Worm (Caenorhabditis elegans) whole organism, L2 larva: Measurements from ENCODE around the gene ZC513.3.

Source experiments
- C34F6.9 ChIP-seq: fragments of 150-350 bp; optimal IDR thresholded peaks from 2 replicates; lab custom pipeline; 2014; ENCODE audit warnings: missing biosample characterization, missing genetic modification characterization
- F13H6.1 ChIP-seq: sonication (generic microtip); optimal IDR thresholded peaks from 2 replicates; lab custom pipeline; 2016; ENCODE audit warnings: missing genetic modification characterization, missing compliant biosample characterization
- R02D3.7 ChIP-seq: fragments of 150-350 bp; optimal IDR thresholded peaks from 2 replicates; lab custom pipeline; 2014; ENCODE audit warnings: missing biosample characterization, missing genetic modification characterization
- Y55F3AM.14 ChIP-seq: fragments of 200-800 bp; sonication (Bioruptor generic); optimal IDR thresholded peaks from 2 replicates; lab custom pipeline; 2018; ENCODE audit warnings: mild to moderate bottlenecking, missing genetic modification characterization, missing compliant biosample characterization
- ZK546.5 ChIP-seq: sonication (generic microtip); optimal IDR thresholded peaks from 2 replicates; lab custom pipeline; 2017; ENCODE audit warnings: missing biosample characterization, missing genetic modification characterization
- alr-1 ChIP-seq: fragments of 150-350 bp; optimal IDR thresholded peaks from 2 replicates; lab custom pipeline; 2014; ENCODE audit warnings: missing biosample characterization, missing genetic modification characterization
- aly-2 ChIP-seq: fragments of 150-350 bp; optimal IDR thresholded peaks from 2 replicates; lab custom pipeline; 2014; ENCODE audit warnings: missing biosample characterization, missing genetic modification characterization
- ama-1 ChIP-seq: fragments of 150-350 bp; optimal IDR thresholded peaks from 2 replicates; lab custom pipeline; 2018; ENCODE audit warnings: inconsistent platforms
- blmp-1 ChIP-seq: sonication (generic microtip); optimal IDR thresholded peaks from 2 replicates; lab custom pipeline; 2017; ENCODE audit warnings: missing genetic modification characterization, mild to moderate bottlenecking, missing compliant biosample characterization, antibody characterized with exemption, moderate library complexity; ENCODE audit not compliant: insufficient read depth
- ceh-16 ChIP-seq: fragments of 150-350 bp; optimal IDR thresholded peaks from 2 replicates; lab custom pipeline; 2014; ENCODE audit warnings: missing biosample characterization, missing genetic modification characterization
- ceh-82 ChIP-seq: fragments of 150-350 bp; optimal IDR thresholded peaks from 2 replicates; lab custom pipeline; 2014; ENCODE audit warnings: missing biosample characterization, missing genetic modification characterization
- crh-2 ChIP-seq: sonication (generic microtip); optimal IDR thresholded peaks from 2 replicates; lab custom pipeline; 2017; ENCODE audit warnings: missing biosample characterization, missing genetic modification characterization
- dmd-4 ChIP-seq: sonication (generic microtip); optimal IDR thresholded peaks from 2 replicates; lab custom pipeline; 2017; ENCODE audit warnings: missing biosample characterization, missing genetic modification characterization
- egl-27 ChIP-seq: sonication (generic microtip); optimal IDR thresholded peaks from 3 replicates; lab custom pipeline; 2017; ENCODE audit warnings: missing biosample characterization, missing genetic modification reagents, missing genetic modification characterization
- elt-1 ChIP-seq: fragments of 150-350 bp; optimal IDR thresholded peaks from 2 replicates; lab custom pipeline; 2014; ENCODE audit warnings: missing biosample characterization, missing genetic modification characterization
- elt-3 ChIP-seq: sonication (generic microtip); optimal IDR thresholded peaks from 2 replicates; lab custom pipeline; 2017; ENCODE audit warnings: missing biosample characterization, missing genetic modification characterization
- fos-1 ChIP-seq: fragments of 150-350 bp; optimal IDR thresholded peaks from 2 replicates; lab custom pipeline; 2014; ENCODE audit warnings: missing biosample characterization, missing genetic modification characterization
- gmeb-1 ChIP-seq: fragments of 150-350 bp; optimal IDR thresholded peaks from 2 replicates; lab custom pipeline; 2014; ENCODE audit warnings: missing biosample characterization, missing genetic modification characterization
- lin-11 ChIP-seq: fragments of 150-350 bp; sonication (generic microtip); optimal IDR thresholded peaks from 2 replicates; lab custom pipeline; 2014; ENCODE audit warnings: missing biosample characterization, missing genetic modification characterization, inconsistent platforms, mixed read lengths
- lin-39 ChIP-seq: fragments of 150-350 bp; optimal IDR thresholded peaks from 2 replicates; lab custom pipeline; 2014; ENCODE audit warnings: missing biosample characterization, missing genetic modification reagents, missing genetic modification characterization
- mab-5 ChIP-seq: fragments of 150-350 bp; optimal IDR thresholded peaks from 2 replicates; lab custom pipeline; 2014; ENCODE audit warnings: missing biosample characterization, missing genetic modification characterization
- mbf-1 ChIP-seq: sonication (generic microtip); optimal IDR thresholded peaks from 2 replicates; lab custom pipeline; 2017; ENCODE audit warnings: missing biosample characterization, missing genetic modification characterization
- mdl-1 ChIP-seq, 2 experiments: fragments of 150-350 bp in 1 of 2; sonication (generic microtip) in 1 of 2; optimal IDR thresholded peaks; 2 replicates each; lab custom pipeline; 2017; ENCODE audit warnings: missing biosample characterization in 2 of 2, missing genetic modification characterization in 2 of 2
- nhr-10 ChIP-seq: sonication (generic microtip); optimal IDR thresholded peaks from 2 replicates; lab custom pipeline; 2017; ENCODE audit warnings: missing biosample characterization, missing genetic modification characterization
- nhr-11 ChIP-seq: fragments of 150-350 bp; optimal IDR thresholded peaks from 2 replicates; lab custom pipeline; 2014; ENCODE audit warnings: missing biosample characterization, missing genetic modification characterization
- nhr-129 ChIP-seq: fragments of 150-350 bp; optimal IDR thresholded peaks from 2 replicates; lab custom pipeline; 2014; ENCODE audit warnings: missing biosample characterization, missing genetic modification characterization
- nhr-21 ChIP-seq: fragments of 150-350 bp; optimal IDR thresholded peaks from 2 replicates; lab custom pipeline; 2014; ENCODE audit warnings: missing biosample characterization, missing genetic modification characterization
- nhr-23 ChIP-seq: fragments of 150-350 bp; optimal IDR thresholded peaks from 2 replicates; lab custom pipeline; 2014; ENCODE audit warnings: missing biosample characterization, missing genetic modification reagents, missing genetic modification characterization
- nhr-237 ChIP-seq: fragments of 150-350 bp; optimal IDR thresholded peaks from 2 replicates; lab custom pipeline; 2014; ENCODE audit warnings: missing biosample characterization, missing genetic modification characterization
- nhr-25 ChIP-seq: fragments of 150-350 bp; sonication (generic microtip); optimal IDR thresholded peaks from 3 replicates; lab custom pipeline; 2014; ENCODE audit warnings: missing biosample characterization, missing genetic modification characterization
- nhr-6 ChIP-seq: fragments of 150-350 bp; optimal IDR thresholded peaks from 2 replicates; lab custom pipeline; 2014; ENCODE audit warnings: missing biosample characterization, missing genetic modification characterization
- nhr-77 ChIP-seq: fragments of 150-350 bp; optimal IDR thresholded peaks from 2 replicates; lab custom pipeline; 2014; ENCODE audit warnings: missing biosample characterization, missing genetic modification characterization
- sem-4 ChIP-seq: fragments of 150-350 bp; optimal IDR thresholded peaks from 2 replicates; lab custom pipeline; 2014; ENCODE audit warnings: missing biosample characterization, missing genetic modification reagents, missing genetic modification characterization
- skn-1 ChIP-seq: sonication (generic microtip); optimal IDR thresholded peaks from 2 replicates; lab custom pipeline; 2017; ENCODE audit warnings: missing biosample characterization, missing genetic modification characterization
- sma-3 ChIP-seq: sonication (generic microtip); optimal IDR thresholded peaks from 2 replicates; lab custom pipeline; 2016; ENCODE audit warnings: missing genetic modification reagents, missing genetic modification characterization, missing compliant biosample characterization
- sma-9 ChIP-seq, 2 experiments: fragments of 150-350 bp in 1 of 2; sonication (generic microtip) in 1 of 2; optimal IDR thresholded peaks; 2 replicates each; lab custom pipeline; 2014 to 2016; ENCODE audit warnings: missing genetic modification characterization in 2 of 2, mild to moderate bottlenecking in 1 of 2, missing biosample characterization in 1 of 2, missing compliant biosample characterization in 1 of 2, missing genetic modification reagents in 1 of 2, moderate library complexity in 1 of 2
- snpc-4 ChIP-seq: fragments of 150-350 bp; optimal IDR thresholded peaks from 2 replicates; lab custom pipeline; 2014; ENCODE audit warnings: missing biosample characterization, missing genetic modification characterization
- unc-39 ChIP-seq: fragments of 150-350 bp; optimal IDR thresholded peaks from 2 replicates; lab custom pipeline; 2014; ENCODE audit warnings: missing biosample characterization, missing genetic modification characterization
- unc-55 ChIP-seq: fragments of 150-350 bp; sonication (generic microtip); optimal IDR thresholded peaks from 3 replicates; lab custom pipeline; 2014; ENCODE audit warnings: missing biosample characterization, missing genetic modification reagents, missing genetic modification characterization
- unc-62 ChIP-seq: fragments of 150-350 bp; optimal IDR thresholded peaks from 2 replicates; lab custom pipeline; 2014; ENCODE audit warnings: missing biosample characterization, missing genetic modification reagents, missing genetic modification characterization
- zag-1 ChIP-seq: fragments of 150-350 bp; optimal IDR thresholded peaks from 2 replicates; lab custom pipeline; 2014; ENCODE audit warnings: missing biosample characterization, missing genetic modification characterization
- ztf-1 ChIP-seq: fragments of 200-800 bp; sonication (Bioruptor generic); conservative IDR thresholded peaks from 2 replicates; pipeline ENCODE4 v1.3.6; 2022; ENCODE audit warnings: missing genetic modification characterization, missing compliant biosample characterization
- ztf-11 ChIP-seq: sonication (generic microtip); optimal IDR thresholded peaks from 2 replicates; lab custom pipeline; 2017; ENCODE audit warnings: missing biosample characterization, missing genetic modification characterization
- ztf-4 ChIP-seq: fragments of 150-350 bp; optimal IDR thresholded peaks from 2 replicates; lab custom pipeline; 2014; ENCODE audit warnings: missing biosample characterization, missing genetic modification characterization

The ZC513.3 gene

ce11 chrV:8031121-8031520, 15.7 kb upstream of the ZC513.3 start, which contains the start of gene vars-1 (continued):
- no peak for TF ChIP-seq nhr-237 (tag; lab: Kevin White, UChicago)
- TF ChIP-seq alr-1, result no peak
- no peak for TF ChIP-seq fos-1 (tag; lab: Kevin White, UChicago)
- TF ChIP-seq ztf-11 (tag; lab: Kevin White, UChicago), result no peak
- no peak for TF ChIP-seq nhr-77 (tag; lab: Kevin White, UChicago)
- TF ChIP-seq aly-2 (tag; lab: Kevin White, UChicago), result no peak
- TF ChIP-seq, all 48 proteins: peak for 12

DNA sequence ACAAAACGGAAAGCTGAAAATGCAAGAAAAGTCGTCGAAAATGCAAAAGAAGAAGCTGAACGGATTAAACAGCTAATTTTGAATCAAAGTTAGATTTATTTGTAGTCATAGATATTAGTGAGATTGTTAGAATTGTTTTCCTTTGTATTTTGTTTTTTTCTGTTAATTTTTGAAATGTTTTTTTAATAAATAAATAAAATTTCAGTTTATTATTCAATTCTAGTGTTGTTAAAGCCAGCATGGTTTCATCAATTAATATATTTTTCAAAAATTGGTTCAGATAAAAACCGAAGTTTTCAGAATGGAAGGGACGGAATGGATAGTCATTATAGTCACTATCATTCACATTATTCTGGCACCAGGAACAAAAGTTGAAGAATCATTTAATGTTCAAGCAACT, 12.0 kb upstream of the ZC513.3 start, which contains the start of gene algn-12:
Gene algn-12 (plus strand): TSS at position 301 of the 400 bp plus-strand sequence.
- no peak for TF ChIP-seq nhr-21
- no peak for TF ChIP-seq crh-2 (tag; lab: Kevin White, UChicago)
- TF ChIP-seq mbf-1, result no peak
- no peak for TF ChIP-seq sem-4
- no peak for TF ChIP-seq nhr-25
- TF ChIP-seq nhr-77 (tag; lab: Kevin White, UChicago), result no peak
- no peak for TF ChIP-seq sma-9 (GFP tag; optimal IDR thresholded peaks at IDR 0.05; lab: Kevin White, UChicago)
- TF ChIP-seq sma-9 (tag; optimal IDR thresholded peaks at IDR 0.05; lab: Kevin White, UChicago), result no peak
- TF ChIP-seq nhr-10, result no peak
- no peak for TF ChIP-seq zag-1 (tag; lab: Kevin White, UChicago)
- no peak for TF ChIP-seq unc-62 (GFP tag; lab: Kevin White, UChicago)
- TF ChIP-seq R02D3.7 (tag; lab: Kevin White, UChicago), result no peak

DNA sequence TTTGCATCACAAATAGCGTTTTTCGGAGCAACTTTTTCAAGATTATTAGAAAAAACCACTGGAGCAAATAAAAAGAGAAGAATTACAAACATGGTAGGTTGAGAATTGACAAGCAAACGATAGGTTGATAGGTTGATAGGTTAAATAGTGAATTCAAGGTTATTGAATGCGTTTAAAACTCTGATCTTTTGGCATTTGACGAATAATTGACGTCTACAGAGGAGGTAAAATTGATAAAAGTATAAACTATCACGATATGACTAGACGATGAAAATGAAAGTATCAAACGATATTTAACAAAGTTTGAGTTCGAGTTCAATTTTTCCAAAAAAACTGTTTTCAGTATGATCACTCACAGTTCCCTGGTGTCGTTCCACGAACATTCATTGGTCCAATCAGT, 10.9 kb upstream of the ZC513.3 start, which contains the start of gene ZC513.14:
Gene ZC513.14 (minus strand): TSS at position 101 of the 400 bp plus-strand sequence.
- TF ChIP-seq nhr-21, result no peak
- no peak for TF ChIP-seq fos-1 (tag; lab: Kevin White, UChicago)
- TF ChIP-seq ZK546.5, result no peak
- TF ChIP-seq mdl-1 (tag; optimal IDR thresholded peaks at IDR 0.05; lab: Kevin White, UChicago), result no peak
- TF ChIP-seq nhr-10, result no peak
- no peak for TF ChIP-seq C34F6.9 (tag; lab: Kevin White, UChicago)
- TF ChIP-seq sem-4, result no peak
- TF ChIP-seq nhr-6, result no peak
- no peak for TF ChIP-seq crh-2 (tag; lab: Kevin White, UChicago)
- TF ChIP-seq mab-5, result no peak
- no peak for TF ChIP-seq nhr-237 (tag; lab: Kevin White, UChicago)
- TF ChIP-seq ztf-1 (GFP tag; lab: Robert Waterston, UW), result no peak
- no peak for TF ChIP-seq blmp-1 (tag; lab: Kevin White, UChicago)
- no peak for TF ChIP-seq dmd-4 (tag; lab: Kevin White, UChicago)
- TF ChIP-seq F13H6.1 (tag; lab: Kevin White, UChicago), result no peak
- TF ChIP-seq, all 48 proteins: peak for 0

DNA sequence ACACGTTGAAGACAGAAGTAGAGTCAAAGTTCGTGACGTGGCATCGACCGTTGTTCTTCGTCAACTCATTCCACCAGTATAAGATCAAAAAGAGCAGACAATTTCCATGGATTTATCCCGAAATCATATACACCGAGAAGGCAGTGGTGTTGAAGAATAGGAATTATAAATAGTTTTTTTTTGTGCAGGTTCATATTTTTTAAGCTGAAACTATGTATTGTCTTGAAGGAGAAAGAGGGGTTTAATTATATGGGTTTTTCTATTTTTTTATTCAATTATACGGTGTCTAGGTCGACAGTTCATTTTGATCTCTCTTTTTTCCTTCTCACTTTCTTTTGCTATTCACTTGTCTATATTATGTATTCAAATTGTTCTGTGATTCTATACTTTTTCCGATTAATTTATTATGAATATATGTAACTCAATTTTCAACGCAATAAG, 7.7 kb upstream of the ZC513.3 start:
- TF ChIP-seq ztf-11 (tag; lab: Kevin White, UChicago) (no peak), sem-4 (peak; percentile 80), mab-5 (no peak), dmd-4 (tag; lab: Kevin White, UChicago) (no peak), nhr-23 (tag; lab: Kevin White, UChicago) (no peak), blmp-1 (tag; lab: Kevin White, UChicago) (peak; percentile 34), ama-1 (lab: Kevin White, UChicago) (no peak), ceh-82 (no peak), nhr-6 (peak; percentile 21), mbf-1 (no peak), fos-1 (tag; lab: Kevin White, UChicago) (no peak), snpc-4 (no peak), sma-3 (GFP tag; lab: Kevin White, UChicago) (peak; percentile 90), nhr-10 (peak; percentile 54), ztf-4 (tag; lab: Kevin White, UChicago) (peak; percentile 73), ceh-16 (tag; lab: Kevin White, UChicago) (peak; percentile 50), unc-55 (GFP tag; lab: Kevin White, UChicago) (no peak), egl-27 (no peak), nhr-21 (peak; percentile 93), lin-39 (no peak), gmeb-1 (tag; lab: Kevin White, UChicago) (no peak), C34F6.9 (tag; lab: Kevin White, UChicago) (no peak), nhr-11 (tag; lab: Kevin White, UChicago) (peak; percentile 71), unc-62 (GFP tag; lab: Kevin White, UChicago) (no peak), elt-1 (tag; lab: Kevin White, UChicago) (no peak), nhr-237 (tag; lab: Kevin White, UChicago) (no peak), sma-9 (GFP tag; optimal IDR thresholded peaks at IDR 0.05; lab: Kevin White, UChicago) (no peak), sma-9 (tag; optimal IDR thresholded peaks at IDR 0.05; lab: Kevin White, UChicago) (no peak), lin-11 (no peak), crh-2 (tag; lab: Kevin White, UChicago) (no peak), elt-3 (tag; lab: Kevin White, UChicago) (no peak), skn-1 (tag; lab: Kevin White, UChicago) (no peak), aly-2 (tag; lab: Kevin White, UChicago) (no peak), nhr-77 (tag; lab: Kevin White, UChicago) (peak; percentile 38), R02D3.7 (tag; lab: Kevin White, UChicago) (no peak), Y55F3AM.14 (GFP tag; lab: Kevin White, UChicago) (no peak), unc-39 (no peak), nhr-129 (tag; lab: Kevin White, UChicago) (no peak), F13H6.1 (tag; lab: Kevin White, UChicago) (no peak)
